Worm (Caenorhabditis elegans) whole organism, L1 larva: ENCODE results near the gene T03F6.4.

Experiments
- C04F5.9 ChIP-seq: sonication (generic microtip); optimal IDR thresholded peaks from 2 replicates; lab custom pipeline; 2016; ENCODE audit warnings: missing genetic modification characterization, missing compliant biosample characterization
- C34B4.2 ChIP-seq: sonication (generic microtip); optimal IDR thresholded peaks from 2 replicates; lab custom pipeline; 2017; ENCODE audit warnings: mild to moderate bottlenecking, missing genetic modification characterization, missing compliant biosample characterization
- Y116A8C.19 ChIP-seq: sonication (generic microtip); optimal IDR thresholded peaks from 2 replicates; lab custom pipeline; 2016; ENCODE audit warnings: missing compliant biosample characterization, missing genetic modification characterization, borderline replicate concordance
- alr-1 ChIP-seq: fragments of 200-800 bp; sonication (Bioruptor generic); optimal IDR thresholded peaks from 2 replicates; lab custom pipeline; 2018; ENCODE audit warnings: borderline replicate concordance, mild to moderate bottlenecking, missing genetic modification characterization, missing compliant biosample characterization
- blmp-1 ChIP-seq: fragments of 150-350 bp; optimal IDR thresholded peaks from 2 replicates; lab custom pipeline; 2014; ENCODE audit warnings: missing biosample characterization, missing genetic modification characterization
- ceh-63 ChIP-seq: fragments of 200-800 bp; sonication (Bioruptor generic); optimal IDR thresholded peaks from 2 replicates; lab custom pipeline; 2018; ENCODE audit warnings: mild to moderate bottlenecking, missing genetic modification characterization, missing compliant biosample characterization
- ceh-8 ChIP-seq: fragments of 200-800 bp; sonication (Bioruptor generic); optimal IDR thresholded peaks from 2 replicates; lab custom pipeline; 2018; ENCODE audit warnings: mild to moderate bottlenecking, missing genetic modification characterization, moderate library complexity, missing compliant biosample characterization
- ceh-90 ChIP-seq: sonication (generic microtip); optimal IDR thresholded peaks from 2 replicates; lab custom pipeline; 2016; ENCODE audit warnings: missing genetic modification characterization, missing compliant biosample characterization
- efl-3 ChIP-seq: fragments of 200-800 bp; sonication (Bioruptor generic); optimal IDR thresholded peaks from 2 replicates; lab custom pipeline; 2018; ENCODE audit warnings: mild to moderate bottlenecking, missing genetic modification characterization, missing compliant biosample characterization
- elt-2 ChIP-seq: sonication (generic microtip); optimal IDR thresholded peaks from 2 replicates; lab custom pipeline; 2016; ENCODE audit warnings: missing genetic modification characterization, mild to moderate bottlenecking, inconsistent platforms, missing compliant biosample characterization, missing genetic modification reagents
- ets-5 ChIP-seq: fragments of 200-800 bp; sonication (Bioruptor generic); IDR thresholded peaks from 2 replicates; pipeline ENCODE4 v1.3.6; 2022; ENCODE audit warnings: missing genetic modification characterization, missing compliant biosample characterization
- fkh-10 ChIP-seq: sonication (generic microtip); optimal IDR thresholded peaks from 2 replicates; lab custom pipeline; 2017; ENCODE audit warnings: missing biosample characterization, missing genetic modification reagents, missing genetic modification characterization
- fkh-8 ChIP-seq: sonication (generic microtip); optimal IDR thresholded peaks from 2 replicates; lab custom pipeline; 2016; ENCODE audit warnings: mild to moderate bottlenecking, missing genetic modification characterization, missing compliant biosample characterization
- grh-1 ChIP-seq: fragments of 200-800 bp; sonication (Bioruptor generic); IDR thresholded peaks from 2 replicates; pipeline ENCODE4 v1.3.6; 2022; ENCODE audit warnings: missing genetic modification reagents, missing genetic modification characterization, missing compliant biosample characterization
- hlh-4 ChIP-seq: sonication (generic microtip); optimal IDR thresholded peaks from 2 replicates; lab custom pipeline; 2016; ENCODE audit warnings: mild to moderate bottlenecking, missing genetic modification characterization, missing compliant biosample characterization
- isw-1 ChIP-seq: fragments of 200-800 bp; sonication (Bioruptor generic); IDR thresholded peaks from 2 replicates; pipeline ENCODE4 v1.3.6; 2022; ENCODE audit warnings: missing genetic modification characterization, missing compliant biosample characterization
- jun-1 ChIP-seq: fragments of 150-350 bp; optimal IDR thresholded peaks from 2 replicates; lab custom pipeline; 2014; ENCODE audit warnings: missing biosample characterization, missing genetic modification reagents, missing genetic modification characterization
- lin-13 ChIP-seq: fragments of 150-350 bp; optimal IDR thresholded peaks from 2 replicates; lab custom pipeline; 2014; ENCODE audit warnings: missing biosample characterization, missing genetic modification reagents, missing genetic modification characterization
- lin-14 ChIP-seq: fragments of 200-800 bp; sonication (Bioruptor generic); optimal IDR thresholded peaks from 2 replicates; lab custom pipeline; 2018; ENCODE audit warnings: mild to moderate bottlenecking, missing genetic modification characterization, moderate library complexity, missing compliant biosample characterization
- lin-15B ChIP-seq: fragments of 150-350 bp; sonication (generic microtip); optimal IDR thresholded peaks from 3 replicates; lab custom pipeline; 2014; ENCODE audit warnings: missing biosample characterization, missing genetic modification characterization
- lin-35 ChIP-seq, 2 experiments: fragments of 150-350 bp; optimal IDR thresholded peaks; 2 replicates each; lab custom pipeline; 2014; ENCODE audit warnings: missing biosample characterization in 2 of 2, missing genetic modification characterization in 2 of 2, missing genetic modification reagents in 2 of 2
- lir-3 ChIP-seq: sonication (generic microtip); optimal IDR thresholded peaks from 2 replicates; lab custom pipeline; 2016; ENCODE audit warnings: mild to moderate bottlenecking, missing genetic modification characterization, moderate library complexity, missing compliant biosample characterization; ENCODE audit not compliant: poor library complexity
- lsy-2 ChIP-seq, 2 experiments: fragments of 150-350 bp; optimal IDR thresholded peaks; 2 replicates each; lab custom pipeline; 2014; ENCODE audit warnings: missing biosample characterization in 2 of 2, missing genetic modification characterization in 2 of 2
- mdl-1 ChIP-seq, 2 experiments: fragments of 150-350 bp; optimal IDR thresholded peaks; 2 replicates each; lab custom pipeline; 2014 to 2017; ENCODE audit warnings: missing biosample characterization in 2 of 2, missing genetic modification characterization in 2 of 2, inconsistent platforms in 1 of 2
- mef-2 ChIP-seq: fragments of 150-350 bp; optimal IDR thresholded peaks from 2 replicates; lab custom pipeline; 2014; ENCODE audit warnings: missing biosample characterization, missing genetic modification characterization
- nhr-12 ChIP-seq: sonication (generic microtip); optimal IDR thresholded peaks from 2 replicates; lab custom pipeline; 2017; ENCODE audit warnings: missing biosample characterization, missing genetic modification characterization
- nhr-237 ChIP-seq: fragments of 150-350 bp; optimal IDR thresholded peaks from 2 replicates; lab custom pipeline; 2014; ENCODE audit warnings: missing biosample characterization, missing genetic modification characterization
- nhr-76 ChIP-seq: sonication (generic microtip); optimal IDR thresholded peaks from 2 replicates; lab custom pipeline; 2017; ENCODE audit warnings: missing biosample characterization, missing genetic modification characterization
- nhr-90 ChIP-seq: sonication (generic microtip); optimal IDR thresholded peaks from 2 replicates; lab custom pipeline; 2016; ENCODE audit warnings: mild to moderate bottlenecking, missing genetic modification characterization, missing compliant biosample characterization; ENCODE audit not compliant: poor library complexity
- pag-3 ChIP-seq: sonication (generic microtip); optimal IDR thresholded peaks from 2 replicates; lab custom pipeline; 2017; ENCODE audit warnings: missing genetic modification characterization, mild to moderate bottlenecking, missing compliant biosample characterization, antibody characterized with exemption, borderline replicate concordance; ENCODE audit not compliant: insufficient read depth
- pax-3 ChIP-seq: fragments of 200-800 bp; sonication (Bioruptor generic); optimal IDR thresholded peaks from 2 replicates; lab custom pipeline; 2018; ENCODE audit warnings: mild to moderate bottlenecking, missing genetic modification characterization, moderate library complexity, missing compliant biosample characterization
- skn-1 ChIP-seq: fragments of 150-350 bp; optimal IDR thresholded peaks from 2 replicates; lab custom pipeline; 2014; ENCODE audit warnings: missing biosample characterization, missing genetic modification characterization
- snu-23 ChIP-seq: sonication (generic microtip); optimal IDR thresholded peaks from 2 replicates; lab custom pipeline; 2016; ENCODE audit warnings: missing genetic modification characterization, missing compliant biosample characterization
- sptf-1 ChIP-seq: fragments of 150-350 bp; optimal IDR thresholded peaks from 2 replicates; lab custom pipeline; 2014; ENCODE audit warnings: missing biosample characterization, missing genetic modification characterization
- tbx-2 ChIP-seq: sonication (generic microtip); optimal IDR thresholded peaks from 2 replicates; lab custom pipeline; 2016; ENCODE audit warnings: missing genetic modification characterization, missing compliant biosample characterization
- unc-130 ChIP-seq: fragments of 150-350 bp; optimal IDR thresholded peaks from 2 replicates; lab custom pipeline; 2017; ENCODE audit warnings: missing biosample characterization, missing genetic modification characterization, inconsistent platforms
- unc-98 ChIP-seq: fragments of 200-800 bp; sonication (Bioruptor generic); IDR thresholded peaks from 2 replicates; pipeline ENCODE4 v1.3.6; 2022; ENCODE audit warnings: missing genetic modification characterization, missing compliant biosample characterization
- vab-15 ChIP-seq: sonication (generic microtip); optimal IDR thresholded peaks from 2 replicates; lab custom pipeline; 2017; ENCODE audit warnings: missing genotype, mild to moderate bottlenecking, missing genetic modification characterization, missing compliant biosample characterization
- ztf-11 ChIP-seq, 2 experiments: sonication (generic microtip); optimal IDR thresholded peaks; 2 replicates each; lab custom pipeline; 2016 to 2017; ENCODE audit warnings: missing genetic modification characterization in 2 of 2, missing biosample characterization in 1 of 2, missing compliant biosample characterization in 1 of 2

The T03F6.4 gene

DNA sequence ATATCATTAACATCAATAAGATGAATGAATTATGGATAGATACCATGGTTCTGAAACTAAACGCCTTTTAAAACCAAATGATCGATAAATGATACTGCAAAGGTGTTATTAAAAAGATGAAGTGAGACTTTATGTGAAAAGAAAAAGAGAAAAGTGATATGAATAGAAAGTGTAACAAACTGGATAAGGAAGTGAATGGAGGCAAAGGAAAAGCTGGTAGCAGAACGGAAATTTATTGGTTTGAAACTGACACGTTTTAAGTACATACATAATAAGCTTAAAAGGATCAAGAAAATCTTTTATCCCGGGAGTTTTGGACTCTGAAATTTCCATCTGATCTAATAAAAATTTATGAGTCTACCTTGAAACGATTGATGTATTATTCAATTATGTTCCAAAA lies 43.7 kb downstream of the T03F6.4 start, which contains the start of gene bli-5:
Gene bli-5 (minus strand): TSS at position 101 of the 400 bp plus-strand sequence.
- TF ChIP-seq nhr-12 (tag; lab: Kevin White, UChicago) (no peak), sptf-1 (tag; lab: Kevin White, UChicago) (no peak), unc-98 (GFP tag; lab: Robert Waterston, UW) (no peak), unc-130 (no peak), vab-15 (no peak), pax-3 (tag; lab: Kevin White, UChicago) (no peak), blmp-1 (no peak), nhr-90 (no peak), ztf-11 (tag; optimal IDR thresholded peaks at IDR 0.05; lab: Kevin White, UChicago) (no peak), fkh-8 (tag; lab: Kevin White, UChicago) (no peak), ets-5 (GFP tag; lab: Robert Waterston, UW) (no peak), nhr-76 (tag; lab: Kevin White, UChicago) (no peak), alr-1 (no peak), ceh-90 (tag; lab: Kevin White, UChicago) (no peak), pag-3 (tag; lab: Kevin White, UChicago) (no peak), lin-14 (no peak), jun-1 (tag; lab: Kevin White, UChicago) (no peak)

ce11 chrIII:13430162-13430561 lies 44.2 kb downstream of the T03F6.4 start, which contains the start of gene trf-1:
Gene trf-1, plus strand, starts transcription at chrIII:13430462.
- TF ChIP-seq C34B4.2 (no peak), hlh-4 (tag; lab: Kevin White, UChicago) (no peak), nhr-237 (tag; lab: Kevin White, UChicago) (no peak), grh-1 (GFP tag; lab: Robert Waterston, UW) (no peak), lin-14 (no peak), sptf-1 (tag; lab: Kevin White, UChicago) (no peak), lir-3 (tag; lab: Kevin White, UChicago) (no peak), nhr-76 (tag; lab: Kevin White, UChicago) (no peak), isw-1 (no peak), skn-1 (no peak), efl-3 (GFP tag; lab: Kevin White, UChicago) (no peak), mdl-1 (tag; optimal IDR thresholded peaks at IDR 0.05; lab: Kevin White, UChicago) (no peak), Y116A8C.19 (tag; lab: Kevin White, UChicago) (no peak), fkh-10 (GFP tag; lab: Kevin White, UChicago) (no peak), lsy-2 (tag; optimal IDR thresholded peaks at IDR 0.05; lab: Kevin White, UChicago) (no peak), lin-15B (tag; lab: Kevin White, UChicago) (no peak), lin-13 (GFP tag; lab: Kevin White, UChicago) (no peak)
- TF ChIP-seq, all 84 proteins: peak for 0

ce11 chrIII:13434404-13434803 lies 48.5 kb downstream of the T03F6.4 start, which contains the start of gene F45G2.7:
Gene F45G2.7, minus strand, starts transcription at chrIII:13434504.
- no peak for TF ChIP-seq ceh-8
- TF ChIP-seq snu-23 (GFP tag; lab: Kevin White, UChicago) = no peak
- TF ChIP-seq vab-15 = no peak
- TF ChIP-seq mef-2 (tag; lab: Kevin White, UChicago) = no peak
- TF ChIP-seq tbx-2 (tag; lab: Kevin White, UChicago) = no peak
- no peak for TF ChIP-seq isw-1
- no peak for TF ChIP-seq lin-15B (tag; lab: Kevin White, UChicago)
- no peak for TF ChIP-seq C04F5.9
- TF ChIP-seq ceh-63 (GFP tag; lab: Kevin White, UChicago) = no peak
- no peak for TF ChIP-seq lsy-2 (tag; optimal IDR thresholded peaks at IDR 0.05; lab: Kevin White, UChicago)
- TF ChIP-seq elt-2 (tag; lab: Kevin White, UChicago) = no peak
- no peak for TF ChIP-seq lin-35 (GFP tag; optimal IDR thresholded peaks at IDR 0.05; lab: Kevin White, UChicago)
- TF ChIP-seq, all 84 proteins: peak for 0
